Worm (Caenorhabditis elegans) whole organism, late embryonic: ENCODE results near the gene hizr-1.

Experiments used
- ama-1 ChIP-seq: fragments of 150-350 bp; optimal IDR thresholded peaks from 2 replicates; lab custom pipeline; 2014
- ceh-18 ChIP-seq: sonication (generic microtip); optimal IDR thresholded peaks from 2 replicates; lab custom pipeline; 2016; ENCODE audit warnings: missing genetic modification characterization, missing compliant biosample characterization
- ceh-48 ChIP-seq: sonication (generic microtip); optimal IDR thresholded peaks from 2 replicates; lab custom pipeline; 2016; ENCODE audit warnings: missing genetic modification characterization, inconsistent platforms, missing compliant biosample characterization
- ceh-9 ChIP-seq: sonication (generic microtip); optimal IDR thresholded peaks from 2 replicates; lab custom pipeline; 2016; ENCODE audit warnings: mild to moderate bottlenecking, missing genetic modification characterization, inconsistent platforms, missing compliant biosample characterization
- dve-1 ChIP-seq: sonication (generic microtip); optimal IDR thresholded peaks from 2 replicates; lab custom pipeline; 2017; ENCODE audit warnings: antibody characterized with exemption, mild to moderate bottlenecking, missing genetic modification characterization, missing compliant biosample characterization
- fkh-10 ChIP-seq: fragments of 150-350 bp; optimal IDR thresholded peaks from 2 replicates; lab custom pipeline; 2014; ENCODE audit warnings: missing biosample characterization, missing genetic modification reagents, missing genetic modification characterization
- gmeb-2 ChIP-seq: sonication (generic microtip); optimal IDR thresholded peaks from 2 replicates; lab custom pipeline; 2016; ENCODE audit warnings: missing genetic modification characterization, inconsistent platforms, missing compliant biosample characterization
- lin-11 ChIP-seq: fragments of 200-800 bp; sonication (Bioruptor generic); optimal IDR thresholded peaks from 2 replicates; lab custom pipeline; 2018; ENCODE audit warnings: mild to moderate bottlenecking, missing genetic modification characterization, missing compliant biosample characterization
- pag-3 ChIP-seq: sonication (generic microtip); optimal IDR thresholded peaks from 2 replicates; lab custom pipeline; 2016; ENCODE audit warnings: missing compliant biosample characterization, missing genetic modification characterization, borderline replicate concordance
- pqm-1 ChIP-seq: sonication (generic microtip); optimal IDR thresholded peaks from 2 replicates; lab custom pipeline; 2016; ENCODE audit warnings: missing genetic modification characterization, missing compliant biosample characterization
- rnt-1 ChIP-seq: sonication (generic microtip); optimal IDR thresholded peaks from 2 replicates; lab custom pipeline; 2016; ENCODE audit warnings: missing genetic modification characterization, missing compliant biosample characterization
- tbx-2 ChIP-seq: sonication (generic microtip); optimal IDR thresholded peaks from 2 replicates; lab custom pipeline; 2016; ENCODE audit warnings: missing genetic modification characterization, missing compliant biosample characterization
- ttx-3 ChIP-seq: sonication (generic microtip); optimal IDR thresholded peaks from 2 replicates; lab custom pipeline; 2016; ENCODE audit warnings: missing genetic modification reagents, missing genetic modification characterization, missing compliant biosample characterization

ce11 chrX:11355856-11356255 is 37.8 kb downstream of the hizr-1 start:
- TF ChIP-seq ama-1 (lab: Kevin White, UChicago) (no peak), tbx-2 (no peak), ceh-48 (tag; lab: Kevin White, UChicago) (no peak), ceh-9 (tag; lab: Kevin White, UChicago) (no peak), lin-11 (tag; lab: Kevin White, UChicago) (no peak), dve-1 (no peak), ttx-3 (tag; lab: Kevin White, UChicago) (no peak), fkh-10 (no peak), pqm-1 (no peak), rnt-1 (tag; lab: Kevin White, UChicago) (no peak), pag-3 (no peak), ceh-18 (tag; lab: Kevin White, UChicago) (no peak), gmeb-2 (no peak)
